Worm (Caenorhabditis elegans): ENCODE results near the gene hxk-3.

- TF ChIP-seq B0035.1 (tag; optimal IDR thresholded peaks at IDR 0.05) (no peak), athp-1 (tag; optimal IDR thresholded peaks at IDR 0.05) (no peak), zim-3 (tag; optimal IDR thresholded peaks at IDR 0.05) (no peak), dpl-1 (GFP tag; optimal IDR thresholded peaks at IDR 0.05) (no peak), ceh-100 (GFP tag; IDR thresholded peaks at IDR 0.05) (no peak), snpc-4 (GFP tag; optimal IDR thresholded peaks at IDR 0.05) (no peak), snpc-4 (tag; optimal IDR thresholded peaks at IDR 0.05) (no peak)
These were observed 38.9 kb downstream of the hxk-3 start, which contains the start of gene K03H6.5 for ce11 chrIV:1536316-1536715.

All from whole organism, young adult.